Worm (Caenorhabditis elegans): ENCODE data around the gene nhr-14.

- TF ChIP-seq peb-1 (tag; optimal IDR thresholded peaks at IDR 0.05) (no peak), ceh-16 (tag; optimal IDR thresholded peaks at IDR 0.05) (no peak), nhr-12 (tag; optimal IDR thresholded peaks at IDR 0.05) (no peak)
Measured at ce11 chrX:8460958-8461357, 15.0 kb downstream of the nhr-14 start.
